Fruit fly (Drosophila melanogaster) whole organism, embryonic: ENCODE measurements around the gene CG4942.
A peak's percentile ranks its signal among the peaks of the same experiment; 100 is the strongest.

Experiments used
- B-H2 ChIP-seq: fragments of 200-800 bp; sonication (Bioruptor generic); optimal IDR thresholded peaks from 2 replicates; lab custom pipeline; 2018; ENCODE audit warnings: missing biosample characterization, mild to moderate bottlenecking, missing genetic modification characterization
- CG10462 ChIP-seq: fragments of 200-800 bp; sonication (Bioruptor generic); optimal IDR thresholded peaks from 2 replicates; lab custom pipeline; 2016; ENCODE audit warnings: missing biosample characterization, missing genetic modification characterization
- CG12299 ChIP-seq: fragments of 200-800 bp; sonication (Bioruptor generic); optimal IDR thresholded peaks from 2 replicates; lab custom pipeline; 2018; ENCODE audit warnings: missing biosample characterization, mild to moderate bottlenecking, missing genetic modification characterization
- CG1647 ChIP-seq: fragments of 200-800 bp; sonication (Bioruptor generic); optimal IDR thresholded peaks from 3 replicates; lab custom pipeline; 2016; ENCODE audit warnings: missing biosample characterization, missing genetic modification characterization
- CG17912 ChIP-seq: fragments of 200-800 bp; sonication (Bioruptor generic); optimal IDR thresholded peaks from 2 replicates; lab custom pipeline; 2018; ENCODE audit warnings: missing biosample characterization, mild to moderate bottlenecking, missing genetic modification characterization
- CG30403 ChIP-seq: fragments of 200-800 bp; sonication (Bioruptor generic); optimal IDR thresholded peaks from 3 replicates; lab custom pipeline; 2016; ENCODE audit warnings: missing biosample characterization, missing genetic modification characterization
- CG33213 ChIP-seq: fragments of 200-800 bp; sonication (Bioruptor generic); optimal IDR thresholded peaks from 3 replicates; lab custom pipeline; 2016; ENCODE audit warnings: missing biosample characterization, missing genetic modification characterization
- CG3726 ChIP-seq: fragments of 200-800 bp; sonication (Bioruptor generic); IDR thresholded peaks from 3 replicates; pipeline ENCODE4, ENCODE4 v1.3.6; 2022; ENCODE audit warnings: missing biosample characterization, missing genetic modification characterization
- CG3838 ChIP-seq: fragments of 200-800 bp; sonication (Bioruptor generic); optimal IDR thresholded peaks from 3 replicates; lab custom pipeline; 2016; ENCODE audit warnings: missing biosample characterization, missing genetic modification characterization
- CG42726 ChIP-seq: fragments of 200-800 bp; sonication (Bioruptor generic); IDR thresholded peaks from 2 replicates; pipeline ENCODE4 v1.3.6; 2022; ENCODE audit warnings: missing biosample characterization, missing genetic modification characterization; ENCODE audit not compliant: partially characterized antibody
- CG4328 ChIP-seq: fragments of 200-800 bp; sonication (Bioruptor generic); optimal IDR thresholded peaks from 3 replicates; lab custom pipeline; 2017; ENCODE audit warnings: missing biosample characterization, missing genetic modification reagents, missing genetic modification characterization
- CG43689 ChIP-seq: fragments of 200-800 bp; sonication (Bioruptor generic); IDR thresholded peaks from 2 replicates; pipeline ENCODE4 v1.3.6; 2022; ENCODE audit warnings: missing biosample characterization, missing genetic modification characterization
- CG4404 ChIP-seq: fragments of 200-800 bp; sonication (Bioruptor generic); IDR thresholded peaks from 2 replicates; pipeline ENCODE4 v1.3.6; 2022; ENCODE audit warnings: missing biosample characterization, missing genetic modification characterization
- CG4424 ChIP-seq: fragments of 200-800 bp; sonication (Bioruptor generic); optimal IDR thresholded peaks from 3 replicates; lab custom pipeline; 2016; ENCODE audit warnings: missing biosample characterization, missing genetic modification characterization
- CG6791 ChIP-seq: fragments of 200-800 bp; sonication (Bioruptor generic); IDR thresholded peaks from 3 replicates; pipeline ENCODE4 v1.3.6; 2022; ENCODE audit warnings: missing biosample characterization, missing genetic modification characterization; ENCODE audit not compliant: partially characterized antibody
- CG9797 ChIP-seq: fragments of 200-800 bp; sonication (Bioruptor generic); optimal IDR thresholded peaks from 3 replicates; lab custom pipeline; 2018; ENCODE audit warnings: missing biosample characterization, mild to moderate bottlenecking, missing genetic modification characterization
- Dip2 ChIP-seq: fragments of 200-800 bp; sonication (Bioruptor generic); IDR thresholded peaks from 2 replicates; pipeline ENCODE4 v1.3.6; 2022; ENCODE audit warnings: missing biosample characterization, missing genetic modification characterization
- Dp ChIP-seq: fragments of 200-800 bp; sonication (Bioruptor generic); optimal IDR thresholded peaks from 2 replicates; lab custom pipeline; 2018; ENCODE audit warnings: missing biosample characterization, mild to moderate bottlenecking, missing genetic modification characterization, moderate library complexity
- E2f2 ChIP-seq: fragments of 200-800 bp; sonication (Bioruptor generic); IDR thresholded peaks from 2 replicates; pipeline ENCODE4 v1.3.6; 2022; ENCODE audit warnings: missing biosample characterization, missing genetic modification characterization
- Ets65A ChIP-seq: fragments of 200-800 bp; sonication (Bioruptor generic); peaks from one replicate; lab custom pipeline; 2016; ENCODE audit warnings: missing biosample characterization, missing genetic modification characterization
- GATAe ChIP-seq: fragments of 200-800 bp; sonication (Bioruptor generic); conservative IDR thresholded peaks from 2 replicates; pipeline ENCODE4 v1.3.6; 2022; ENCODE audit warnings: missing biosample characterization, missing genetic modification characterization
- H15 ChIP-seq: fragments of 200-800 bp; sonication (Bioruptor generic); IDR thresholded peaks from 3 replicates; pipeline ENCODE4 v1.3.6; 2022; ENCODE audit warnings: missing biosample characterization, missing genetic modification characterization
- HLHmδ ChIP-seq: fragments of 200-800 bp; sonication (Bioruptor generic); optimal IDR thresholded peaks from 2 replicates; lab custom pipeline; 2018; ENCODE audit warnings: missing biosample characterization, mild to moderate bottlenecking, missing genetic modification characterization, moderate library complexity
- Hey ChIP-seq: fragments of 200-800 bp; sonication (Bioruptor generic); optimal IDR thresholded peaks from 3 replicates; lab custom pipeline; 2018; ENCODE audit warnings: missing biosample characterization, mild to moderate bottlenecking, missing genetic modification characterization
- MESR4 ChIP-seq: fragments of 200-800 bp; sonication (Bioruptor generic); optimal IDR thresholded peaks from 2 replicates; lab custom pipeline; 2018; ENCODE audit warnings: missing biosample characterization, mild to moderate bottlenecking, missing genetic modification characterization, moderate library complexity
- Oaz ChIP-seq: fragments of 200-800 bp; sonication (Bioruptor generic); IDR thresholded peaks from 2 replicates; pipeline ENCODE4 v1.3.6; 2022; ENCODE audit warnings: missing biosample characterization, missing genetic modification characterization
- Pdp1 ChIP-seq, 2 experiments: fragments of 200-800 bp; sonication (Bioruptor generic); optimal IDR thresholded peaks; 3 replicates each; lab custom pipeline; 2016; ENCODE audit warnings: missing biosample characterization in 2 of 2, missing genetic modification characterization in 2 of 2, mild to moderate bottlenecking in 1 of 2, moderate library complexity in 1 of 2
- Sox102F ChIP-seq: fragments of 200-800 bp; sonication (Bioruptor generic); optimal IDR thresholded peaks from 2 replicates; lab custom pipeline; 2018; ENCODE audit warnings: missing biosample characterization, mild to moderate bottlenecking, missing genetic modification characterization, moderate library complexity
- Stat92E ChIP-seq, 3 experiments: fragments of >200 bp in 2 of 3; fragments of 200-800 bp in 1 of 3; sonication (Bioruptor generic) in 1 of 3; optimal IDR thresholded peaks; 2 replicates each; lab custom pipeline; 2017 to 2019; ENCODE audit warnings: missing biosample characterization in 3 of 3, missing genetic modification characterization in 3 of 3, mild to moderate bottlenecking in 1 of 3, moderate library complexity in 1 of 3
- TFAM ChIP-seq: fragments of 200-800 bp; sonication (Bioruptor generic); optimal IDR thresholded peaks from 2 replicates; lab custom pipeline; 2017; ENCODE audit warnings: missing biosample characterization, missing genetic modification characterization, inconsistent platforms
- al ChIP-seq: fragments of 200-800 bp; sonication (Bioruptor generic); IDR thresholded peaks from 2 replicates; pipeline ENCODE4 v1.3.6; 2022; ENCODE audit warnings: missing biosample characterization, missing genetic modification characterization
- ap ChIP-seq: fragments of 200-800 bp; sonication (Bioruptor generic); IDR thresholded peaks from 2 replicates; pipeline ENCODE4 v1.3.6; 2022; ENCODE audit warnings: missing biosample characterization, missing genetic modification characterization
- bowl ChIP-seq: fragments of 200-800 bp; sonication (Bioruptor generic); IDR thresholded peaks from 2 replicates; pipeline ENCODE4 v1.3.6; 2022; ENCODE audit warnings: missing biosample characterization, missing genetic modification characterization
- chinmo ChIP-seq: fragments of 200-800 bp; sonication (Bioruptor generic); IDR thresholded peaks from 4 replicates; pipeline ENCODE4 v1.3.6; 2022; ENCODE audit warnings: missing biosample characterization, missing genetic modification characterization; ENCODE audit not compliant: partially characterized antibody
- dmrt99B ChIP-seq: fragments of 200-800 bp; sonication (Bioruptor generic); optimal IDR thresholded peaks from 2 replicates; lab custom pipeline; 2018; ENCODE audit warnings: missing biosample characterization, mild to moderate bottlenecking, missing genetic modification characterization, moderate library complexity
- exex ChIP-seq: fragments of 200-800 bp; sonication (Bioruptor generic); optimal IDR thresholded peaks from 4 replicates; lab custom pipeline; 2018; ENCODE audit warnings: missing biosample characterization, mild to moderate bottlenecking, missing genetic modification characterization, moderate library complexity
- grn ChIP-seq: fragments of 200-800 bp; sonication (Bioruptor generic); optimal IDR thresholded peaks from 3 replicates; lab custom pipeline; 2017; ENCODE audit warnings: missing biosample characterization, missing genetic modification characterization
- gsb-n ChIP-seq: fragments of 200-800 bp; sonication (Bioruptor generic); optimal IDR thresholded peaks from 3 replicates; lab custom pipeline; 2018; ENCODE audit warnings: missing biosample characterization, mild to moderate bottlenecking, missing genetic modification characterization
- inv ChIP-seq: fragments of 200-800 bp; sonication (Bioruptor generic); IDR thresholded peaks from 2 replicates; pipeline ENCODE4 v1.3.6; 2022; ENCODE audit warnings: missing biosample characterization, missing genetic modification characterization; ENCODE audit not compliant: partially characterized antibody
- lab ChIP-seq: fragments of 200-800 bp; sonication (Bioruptor generic); optimal IDR thresholded peaks from 3 replicates; lab custom pipeline; 2017; ENCODE audit warnings: missing biosample characterization, missing genetic modification characterization, mild to moderate bottlenecking, moderate library complexity, missing genetic modification reagents
- onecut ChIP-seq: fragments of 200-800 bp; sonication (Bioruptor generic); IDR thresholded peaks from 2 replicates; pipeline ENCODE4 v1.3.6; 2022; ENCODE audit warnings: missing biosample characterization, missing genetic modification characterization
- phol ChIP-seq: fragments of 200-800 bp; sonication (Bioruptor generic); optimal IDR thresholded peaks from 3 replicates; lab custom pipeline; 2018; ENCODE audit warnings: missing biosample characterization, mild to moderate bottlenecking, missing genetic modification characterization, moderate library complexity
- pros ChIP-seq: fragments of 200-800 bp; sonication (Bioruptor generic); optimal IDR thresholded peaks from 3 replicates; lab custom pipeline; 2019; ENCODE audit warnings: missing biosample characterization, mild to moderate bottlenecking, missing genetic modification characterization, moderate library complexity
- repo ChIP-seq: fragments of 200-800 bp; sonication (Bioruptor generic); optimal IDR thresholded peaks from 2 replicates; lab custom pipeline; 2016; ENCODE audit warnings: missing biosample characterization, missing genetic modification characterization
- sisA ChIP-seq: fragments of 200-800 bp; sonication (Bioruptor generic); IDR thresholded peaks from 2 replicates; pipeline ENCODE4 v1.3.6; 2022; ENCODE audit warnings: missing biosample characterization, missing genetic modification characterization
- sob ChIP-seq: fragments of 200-800 bp; sonication (Bioruptor generic); IDR thresholded peaks from 2 replicates; pipeline ENCODE4 v1.3.6; 2022; ENCODE audit warnings: missing biosample characterization, missing genetic modification characterization
- sqz ChIP-seq: fragments of 200-800 bp; sonication (Bioruptor generic); optimal IDR thresholded peaks from 3 replicates; lab custom pipeline; 2018; ENCODE audit warnings: missing biosample characterization, mild to moderate bottlenecking, missing genetic modification characterization
- zen2 ChIP-seq: fragments of 200-800 bp; sonication (Bioruptor generic); IDR thresholded peaks from 3 replicates; pipeline ENCODE4 v1.3.6; 2022; ENCODE audit warnings: missing biosample characterization, missing genetic modification characterization; ENCODE audit not compliant: partially characterized antibody

The CG4942 gene

DNA sequence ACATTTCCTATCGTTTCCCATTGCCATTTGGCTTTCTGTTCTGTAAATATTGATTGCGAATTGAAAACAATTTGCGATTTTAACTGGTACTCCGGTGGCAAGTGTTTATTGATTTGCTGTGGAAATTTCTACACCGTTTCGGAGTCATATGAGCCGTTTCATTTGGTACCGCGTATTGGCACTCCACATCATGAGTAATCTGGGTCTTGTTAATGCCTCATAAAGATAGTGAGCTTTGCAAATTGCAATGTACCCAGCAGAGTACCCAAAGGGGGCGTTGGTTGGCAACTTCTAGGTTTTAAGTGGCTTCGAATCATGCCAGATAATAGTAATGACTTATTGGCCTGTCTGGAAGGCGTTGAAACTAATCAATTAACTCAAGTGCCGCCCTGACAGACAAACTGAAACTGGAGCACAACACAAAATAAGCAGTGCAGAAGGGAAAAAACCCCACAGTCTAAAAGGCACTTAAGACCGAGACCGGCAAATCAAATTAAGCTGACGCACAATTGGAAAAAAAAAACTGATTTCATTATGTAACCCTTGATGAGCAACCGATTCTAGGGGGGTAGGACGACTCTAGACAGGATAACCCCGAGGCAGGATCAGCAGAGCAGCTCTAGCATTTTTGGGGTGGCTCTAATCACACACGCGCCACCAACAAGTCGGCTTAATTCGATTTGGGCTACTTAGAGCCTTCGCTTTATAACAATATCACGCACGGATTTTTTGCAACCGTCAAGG is 19.9 kb upstream of the CG4942 start:
- no peak for TF ChIP-seq TFAM (GFP tag; lab: Kevin White, UChicago)
- TF ChIP-seq phol (tag; lab: Kevin White, UChicago), result no peak
- TF ChIP-seq inv (GFP tag; lab: Robert Waterston, UW), result no peak
- 0 out of 3 replicates have a peak, but pooled peaks have one; percentile 15 for TF ChIP-seq CG3726 (GFP tag; lab: Robert Waterston, UW)
- TF ChIP-seq CG43689 (GFP tag; lab: Robert Waterston, UW), result no peak
- no peak for TF ChIP-seq CG12299 (tag; lab: Kevin White, UChicago)
- no peak for TF ChIP-seq dmrt99B
- TF ChIP-seq sisA (GFP tag; lab: Robert Waterston, UW), result no peak
- TF ChIP-seq Ets65A (GFP tag; lab: Kevin White, UChicago), result peak; percentile 69
- no peak for TF ChIP-seq GATAe (GFP tag; lab: Robert Waterston, UW)
- TF ChIP-seq grn (GFP tag; lab: Kevin White, UChicago), result no peak
- TF ChIP-seq Hey (tag; lab: Kevin White, UChicago), result no peak
- TF ChIP-seq CG9797 (GFP tag; lab: Kevin White, UChicago), result no peak
- TF ChIP-seq E2f2 (GFP tag; lab: Robert Waterston, UW), result no peak
- no peak for TF ChIP-seq CG1647 (GFP tag; lab: Kevin White, UChicago)
- no peak for TF ChIP-seq Oaz (GFP tag; lab: Robert Waterston, UW)
- no peak for TF ChIP-seq exex (tag; lab: Kevin White, UChicago)
- no peak for TF ChIP-seq chinmo (GFP tag; lab: Robert Waterston, UW)
- no peak for TF ChIP-seq CG4404
- no peak for TF ChIP-seq MESR4 (GFP tag; lab: Kevin White, UChicago)
- TF ChIP-seq Pdp1 (GFP tag; optimal IDR thresholded peaks at IDR 0.05; lab: Kevin White, UChicago), result peak in 1 of 2 experiments; percentile 74
- TF ChIP-seq bowl (GFP tag; lab: Robert Waterston, UW), result no peak
- no peak for TF ChIP-seq Stat92E (GFP tag; optimal IDR thresholded peaks at IDR 0.05; lab: Kevin White, UChicago)
- no peak for TF ChIP-seq sob (GFP tag; lab: Robert Waterston, UW)
- no peak for TF ChIP-seq CG3838
- no peak for TF ChIP-seq Sox102F (GFP tag; lab: Kevin White, UChicago)
- TF ChIP-seq pros, result peak; percentile 59
- TF ChIP-seq gsb-n (tag; lab: Kevin White, UChicago), result peak; percentile 17
- no peak for TF ChIP-seq onecut (GFP tag; lab: Robert Waterston, UW)
- peak; percentile 43 for TF ChIP-seq sqz (GFP tag; lab: Kevin White, UChicago)
- TF ChIP-seq CG4328 (GFP tag; lab: Kevin White, UChicago), result no peak
- no peak for TF ChIP-seq Dip2 (GFP tag; lab: Robert Waterston, UW)
- TF ChIP-seq repo (GFP tag; lab: Kevin White, UChicago), result no peak
- TF ChIP-seq HLHmδ (GFP tag; lab: Kevin White, UChicago), result no peak
- no peak for TF ChIP-seq CG30403 (GFP tag; lab: Kevin White, UChicago)
- TF ChIP-seq B-H2, result no peak
- TF ChIP-seq CG10462 (GFP tag; lab: Kevin White, UChicago), result no peak
- no peak for TF ChIP-seq H15 (GFP tag; lab: Robert Waterston, UW)
- TF ChIP-seq ap (GFP tag; lab: Robert Waterston, UW), result no peak
- TF ChIP-seq CG42726 (GFP tag; lab: Robert Waterston, UW), result no peak
- TF ChIP-seq CG6791 (GFP tag; lab: Robert Waterston, UW), result no peak
- TF ChIP-seq Dp (GFP tag; lab: Kevin White, UChicago), result no peak
- TF ChIP-seq lab, result peak; percentile 23
- no peak for TF ChIP-seq zen2 (GFP tag; lab: Robert Waterston, UW)
- TF ChIP-seq CG4424 (GFP tag; lab: Kevin White, UChicago), result no peak
- no peak for TF ChIP-seq CG33213 (GFP tag; lab: Kevin White, UChicago)
- no peak for TF ChIP-seq al (GFP tag; lab: Robert Waterston, UW)
- no peak for TF ChIP-seq CG17912 (GFP tag; lab: Kevin White, UChicago)
